Worm (Caenorhabditis elegans): Measurements from ENCODE around the gene F15H10.5.

DNA sequence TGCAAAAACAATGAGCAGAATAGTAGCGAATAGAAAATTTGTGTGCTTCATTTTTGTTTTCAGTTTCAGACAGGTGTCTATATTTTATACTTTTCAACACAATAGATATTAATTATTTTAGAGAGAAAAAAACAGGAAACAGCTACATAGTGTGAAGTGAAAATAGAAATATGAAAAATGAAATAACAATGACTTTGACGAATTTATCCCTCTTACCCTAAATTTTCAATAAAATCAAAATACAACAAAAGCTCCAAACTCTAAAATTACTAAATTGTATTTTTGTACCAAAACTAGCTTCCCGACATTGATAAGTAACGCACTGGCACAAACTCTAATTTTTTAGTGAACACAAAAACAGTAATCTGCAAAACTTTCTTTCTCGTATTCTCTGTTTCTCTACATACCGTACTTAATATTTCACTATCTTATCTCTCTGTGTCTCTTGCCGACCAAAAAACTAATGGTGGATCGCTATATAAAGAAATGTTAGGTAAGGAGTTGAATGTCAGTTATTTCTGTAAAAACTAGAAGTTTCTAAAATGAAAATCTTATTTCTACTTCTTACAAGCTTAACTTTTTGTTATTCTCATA, 23.6 kb downstream of the F15H10.5 start, which contains the start of the genes col-151 and ugt-1:
- no peak for TF ChIP-seq pha-4 (tag; optimal IDR thresholded peaks at IDR 0.05)
- TF ChIP-seq sea-2 (GFP tag; optimal IDR thresholded peaks at IDR 0.05): no peak
- no peak for TF ChIP-seq tbx-2 (tag; optimal IDR thresholded peaks at IDR 0.05)
- no peak for TF ChIP-seq nfya-1 (tag; optimal IDR thresholded peaks at IDR 0.05; ENCODE audit: insufficient read depth)
- TF ChIP-seq nhr-28 (tag; optimal IDR thresholded peaks at IDR 0.05): no peak
- no peak for TF ChIP-seq nhr-76 (tag; optimal IDR thresholded peaks at IDR 0.05)
- TF ChIP-seq egl-27 (tag; optimal IDR thresholded peaks at IDR 0.05): no peak
- no peak for TF ChIP-seq snpc-4 (tag; optimal IDR thresholded peaks at IDR 0.05)
- no peak for TF ChIP-seq ceh-82 (tag; optimal IDR thresholded peaks at IDR 0.05)

Measured in whole organism, L3 larva.